Worm (Caenorhabditis elegans): ENCODE results near the gene K07C11.10.

K07C11.10 gene

DNA sequence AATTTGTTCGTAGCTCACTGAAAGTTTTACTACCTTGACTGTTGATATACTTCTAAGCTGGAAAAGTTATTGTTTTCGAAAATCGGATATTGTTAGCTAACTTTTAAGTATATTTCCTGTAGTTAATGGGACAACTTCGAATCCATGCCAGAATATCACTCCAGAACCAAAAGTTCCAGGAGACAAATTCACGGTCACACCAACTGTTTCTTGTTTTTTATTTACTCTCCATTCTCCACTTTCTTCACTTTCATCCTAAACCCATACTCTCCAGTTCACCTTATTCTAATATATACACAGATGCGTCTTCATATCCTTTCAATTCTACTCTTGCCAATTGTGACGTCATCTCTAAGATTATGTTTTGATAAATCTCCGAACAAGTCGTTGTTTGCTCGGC is 32.3 kb upstream of the K07C11.10 start, which contains the start of gene C16D9.1:
C16D9.1 (plus strand) TSS at position 301 of the 400 bp plus-strand sequence.
- no peak for TF ChIP-seq lsy-12 (tag; optimal IDR thresholded peaks at IDR 0.05)
- TF ChIP-seq nhr-67 (tag; optimal IDR thresholded peaks at IDR 0.05): no peak
- no peak for TF ChIP-seq nhr-23 (tag; optimal IDR thresholded peaks at IDR 0.05)
- TF ChIP-seq fkh-10 (GFP tag; optimal IDR thresholded peaks at IDR 0.05): no peak
- no peak for TF ChIP-seq egl-5 (tag; optimal IDR thresholded peaks at IDR 0.05)
- TF ChIP-seq elt-2 (tag; optimal IDR thresholded peaks at IDR 0.05): no peak
- no peak for TF ChIP-seq jun-1 (tag; optimal IDR thresholded peaks at IDR 0.05)
- no peak for TF ChIP-seq unc-39 (tag; optimal IDR thresholded peaks at IDR 0.05)
- TF ChIP-seq mdl-1 (tag; optimal IDR thresholded peaks at IDR 0.05): no peak
- TF ChIP-seq pha-4 (tag; optimal IDR thresholded peaks at IDR 0.05): no peak
- TF ChIP-seq snpc-4 (tag; optimal IDR thresholded peaks at IDR 0.05): no peak
- no peak for TF ChIP-seq mml-1 (tag; optimal IDR thresholded peaks at IDR 0.05)
- no peak for TF ChIP-seq aly-2 (tag; optimal IDR thresholded peaks at IDR 0.05)
- TF ChIP-seq nhr-12 (tag; optimal IDR thresholded peaks at IDR 0.05): no peak
- no peak for TF ChIP-seq nhr-25 (tag; optimal IDR thresholded peaks at IDR 0.05)
- no peak for TF ChIP-seq nhr-237 (tag; optimal IDR thresholded peaks at IDR 0.05)
- TF ChIP-seq unc-62 (GFP tag; optimal IDR thresholded peaks at IDR 0.05): no peak
- no peak for TF ChIP-seq pqm-1 (tag; optimal IDR thresholded peaks at IDR 0.05)

DNA sequence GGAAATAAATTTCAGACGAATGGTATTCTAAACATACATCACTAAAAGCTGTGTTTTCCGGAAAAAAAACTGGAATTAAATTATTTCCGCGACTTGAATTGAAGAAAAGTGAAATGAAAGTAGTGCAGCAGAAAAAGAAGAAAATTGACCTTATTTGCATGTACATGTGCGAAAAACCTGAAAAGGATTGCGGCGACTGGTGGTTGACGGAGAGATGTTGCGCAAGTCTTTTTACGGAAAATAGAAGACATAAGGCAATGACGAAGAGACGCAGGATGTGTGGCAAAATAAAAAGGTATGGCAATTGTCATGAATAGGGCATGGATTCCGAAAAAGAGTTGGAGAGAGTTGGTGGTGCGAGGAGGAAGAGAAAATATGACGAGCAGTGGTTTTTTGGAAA is 28.3 kb upstream of the K07C11.10 start:
- TF ChIP-seq nhr-67 (tag; optimal IDR thresholded peaks at IDR 0.05) (no peak), eor-1 (tag; optimal IDR thresholded peaks at IDR 0.05) (no peak), lsy-12 (tag; optimal IDR thresholded peaks at IDR 0.05) (no peak), jun-1 (tag; optimal IDR thresholded peaks at IDR 0.05) (no peak), mdl-1 (tag; optimal IDR thresholded peaks at IDR 0.05) (no peak)

DNA sequence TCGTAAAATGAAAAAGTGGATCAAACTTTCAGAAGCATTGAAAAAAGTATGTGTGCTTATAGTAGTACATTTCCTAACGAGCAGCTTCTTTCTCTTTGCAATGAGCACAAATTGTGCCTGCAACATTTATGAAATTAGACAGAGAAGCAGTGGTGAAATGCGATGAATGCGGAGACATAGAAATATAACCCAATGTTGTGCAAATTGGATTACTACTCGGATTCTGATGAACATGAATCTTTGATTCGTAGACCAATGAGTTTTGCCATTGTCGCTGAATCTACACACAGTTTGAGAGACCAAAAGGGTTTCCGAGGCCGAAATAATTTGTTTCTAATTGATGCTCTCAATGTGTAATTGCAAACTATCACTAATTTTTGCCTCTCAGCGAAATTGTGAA is 27.2 kb upstream of the K07C11.10 start:
- TF ChIP-seq nhr-25 (tag; optimal IDR thresholded peaks at IDR 0.05): no peak
- no peak for TF ChIP-seq fos-1 (tag; optimal IDR thresholded peaks at IDR 0.05)
- no peak for TF ChIP-seq R02D3.7 (tag; optimal IDR thresholded peaks at IDR 0.05)
- TF ChIP-seq daf-12 (tag; optimal IDR thresholded peaks at IDR 0.05): no peak
- no peak for TF ChIP-seq elt-1 (tag; optimal IDR thresholded peaks at IDR 0.05)
- TF ChIP-seq nhr-77 (tag; optimal IDR thresholded peaks at IDR 0.05): no peak
- no peak for TF ChIP-seq unc-62 (GFP tag; optimal IDR thresholded peaks at IDR 0.05)
- TF ChIP-seq elt-2 (tag; optimal IDR thresholded peaks at IDR 0.05): no peak
- no peak for TF ChIP-seq nhr-11 (tag; optimal IDR thresholded peaks at IDR 0.05)
- no peak for TF ChIP-seq nhr-43 (tag; optimal IDR thresholded peaks at IDR 0.05; ENCODE audit: poor library complexity, severe bottlenecking)
- no peak for TF ChIP-seq tbx-2 (tag; optimal IDR thresholded peaks at IDR 0.05)
- no peak for TF ChIP-seq mdl-1 (tag; optimal IDR thresholded peaks at IDR 0.05)
- TF ChIP-seq pha-4 (tag; optimal IDR thresholded peaks at IDR 0.05): no peak

DNA sequence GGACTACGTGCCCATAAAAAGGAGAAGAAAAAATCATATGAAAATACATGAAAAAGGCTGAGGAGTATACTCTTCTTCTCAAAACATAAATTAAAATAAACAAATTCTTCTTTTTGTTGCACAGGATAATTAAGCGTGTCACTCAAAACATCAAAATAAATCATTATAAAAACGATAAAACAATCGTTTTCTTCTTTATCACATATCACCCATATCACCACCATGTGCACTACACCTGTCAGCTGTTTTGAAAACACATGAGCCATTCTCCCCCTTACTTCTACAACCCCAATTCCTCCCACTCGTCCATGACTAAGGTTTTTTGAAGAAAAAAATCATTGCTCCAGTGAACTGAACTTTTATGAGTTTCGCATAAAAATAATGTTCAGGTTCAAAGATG is 25.8 kb upstream of the K07C11.10 start:
- TF ChIP-seq egl-5 (tag; optimal IDR thresholded peaks at IDR 0.05): peak; percentile 47
- TF ChIP-seq unc-62 (GFP tag; optimal IDR thresholded peaks at IDR 0.05): no peak

DNA sequence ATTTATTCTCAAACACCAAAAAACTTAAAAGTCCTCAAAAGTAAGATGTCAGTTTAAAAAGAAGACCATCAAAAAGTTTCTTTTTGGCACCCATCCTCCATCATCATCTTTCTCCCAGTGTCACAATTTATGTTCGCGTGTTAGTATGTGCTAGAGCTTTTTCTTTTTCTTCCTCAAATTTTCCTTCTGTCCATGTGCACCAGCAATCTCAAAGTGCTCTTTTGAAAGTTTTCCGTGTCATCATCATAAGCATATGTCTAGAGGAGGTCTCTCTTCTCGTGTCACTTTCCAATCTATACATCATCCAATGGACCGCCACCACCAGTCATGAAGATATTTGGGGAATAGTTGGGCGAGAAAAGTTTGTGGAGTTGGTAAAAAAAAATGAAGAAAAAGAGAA is 24.4 kb upstream of the K07C11.10 start:
- TF ChIP-seq sea-2 (GFP tag; optimal IDR thresholded peaks at IDR 0.05): no peak
- no peak for TF ChIP-seq R02D3.7 (tag; optimal IDR thresholded peaks at IDR 0.05)
- no peak for TF ChIP-seq skn-1 (tag; optimal IDR thresholded peaks at IDR 0.05)
- no peak for TF ChIP-seq nhr-23 (tag; optimal IDR thresholded peaks at IDR 0.05)
- no peak for TF ChIP-seq mml-1 (tag; optimal IDR thresholded peaks at IDR 0.05)
- no peak for TF ChIP-seq jun-1 (tag; optimal IDR thresholded peaks at IDR 0.05)
- TF ChIP-seq ceh-82 (tag; optimal IDR thresholded peaks at IDR 0.05): no peak
- TF ChIP-seq ceh-28 (tag; optimal IDR thresholded peaks at IDR 0.05): no peak
- TF ChIP-seq ama-1 (optimal IDR thresholded peaks at IDR 0.05): no peak
- no peak for TF ChIP-seq lsy-12 (tag; optimal IDR thresholded peaks at IDR 0.05)
- no peak for TF ChIP-seq pha-4 (tag; optimal IDR thresholded peaks at IDR 0.05)

DNA sequence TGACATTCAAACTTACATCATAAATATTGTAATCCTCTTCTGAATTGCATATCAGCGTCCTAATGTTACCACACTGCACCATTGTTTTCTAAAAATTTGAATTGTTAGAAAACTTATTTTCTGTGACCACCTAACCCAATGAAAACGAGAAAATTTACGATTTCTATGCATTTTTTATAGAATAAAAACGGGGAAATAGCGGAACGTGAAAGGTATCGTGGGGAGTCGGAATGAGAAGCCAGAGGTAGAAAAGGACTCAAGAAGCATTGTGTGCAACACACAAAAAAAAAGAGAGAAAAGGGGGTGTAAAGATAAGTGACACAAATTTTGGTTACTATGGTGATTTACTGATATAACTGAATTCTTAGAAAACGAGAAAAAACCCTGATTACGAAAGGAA is 23.5 kb upstream of the K07C11.10 start, which contains the start of gene C16D9.6:
C16D9.6 (minus strand) TSS at position 101 of the 400 bp plus-strand sequence.
- TF ChIP-seq hmg-11 (tag; optimal IDR thresholded peaks at IDR 0.05) (no peak), egl-5 (tag; optimal IDR thresholded peaks at IDR 0.05) (no peak), unc-39 (tag; optimal IDR thresholded peaks at IDR 0.05) (no peak), aly-2 (tag; optimal IDR thresholded peaks at IDR 0.05) (no peak), eor-1 (tag; optimal IDR thresholded peaks at IDR 0.05) (no peak), nhr-76 (tag; optimal IDR thresholded peaks at IDR 0.05) (no peak), nhr-25 (tag; optimal IDR thresholded peaks at IDR 0.05) (no peak), zag-1 (tag; optimal IDR thresholded peaks at IDR 0.05) (no peak), nhr-28 (tag; optimal IDR thresholded peaks at IDR 0.05) (no peak), unc-62 (GFP tag; optimal IDR thresholded peaks at IDR 0.05) (no peak), daf-12 (tag; optimal IDR thresholded peaks at IDR 0.05) (no peak)

All from whole organism, L3 larva.